Fruit fly (Drosophila melanogaster) whole organism, embryonic: Measurements from ENCODE around the gene Klp68D.

Experiments used
- Aef1 ChIP-seq: fragments of 200-800 bp; sonication (Bioruptor generic); IDR thresholded peaks from 3 replicates; pipeline ENCODE4 v1.3.6; 2022; ENCODE audit warnings: missing biosample characterization, missing genetic modification characterization
- Blimp-1 ChIP-seq: fragments of 200-800 bp; sonication (Bioruptor generic); optimal IDR thresholded peaks from 3 replicates; lab custom pipeline; 2018; ENCODE audit warnings: missing biosample characterization, missing genetic modification characterization, mild to moderate bottlenecking, moderate library complexity, missing genetic modification reagents
- C15 ChIP-seq: fragments of 200-800 bp; sonication (Bioruptor generic); IDR thresholded peaks from 3 replicates; pipeline ENCODE4 v1.3.6; 2022; ENCODE audit warnings: missing biosample characterization, missing genetic modification characterization
- CG10209 ChIP-seq: fragments of 200-800 bp; sonication (Bioruptor generic); optimal IDR thresholded peaks from 3 replicates; lab custom pipeline; 2017; ENCODE audit warnings: missing biosample characterization, mild to moderate bottlenecking, missing genetic modification characterization, missing genetic modification reagents
- CG10959 ChIP-seq: fragments of 200-800 bp; sonication (Bioruptor generic); IDR thresholded peaks from 2 replicates; pipeline ENCODE4 v1.3.6; 2022; ENCODE audit warnings: missing biosample characterization, missing genetic modification characterization
- CG10979 ChIP-seq: fragments of 200-800 bp; sonication (Bioruptor generic); optimal IDR thresholded peaks from 2 replicates; lab custom pipeline; 2018; ENCODE audit warnings: missing biosample characterization, mild to moderate bottlenecking, missing genetic modification characterization, moderate library complexity
- CG11398 ChIP-seq: fragments of 200-800 bp; sonication (Bioruptor generic); optimal IDR thresholded peaks from 2 replicates; lab custom pipeline; 2016; ENCODE audit warnings: missing biosample characterization, missing genetic modification characterization
- CG11696 ChIP-seq: fragments of 200-800 bp; sonication (Bioruptor generic); IDR thresholded peaks from 2 replicates; pipeline ENCODE4 v1.3.6; 2022; ENCODE audit warnings: missing biosample characterization, missing genetic modification characterization
- CG12769 ChIP-seq: fragments of 200-800 bp; sonication (Bioruptor generic); optimal IDR thresholded peaks from 2 replicates; lab custom pipeline; 2019; ENCODE audit warnings: missing biosample characterization, mild to moderate bottlenecking, missing genetic modification characterization, moderate library complexity
- CG13624 ChIP-seq: fragments of 200-800 bp; sonication (Bioruptor generic); optimal IDR thresholded peaks from 2 replicates; lab custom pipeline; 2016; ENCODE audit warnings: missing biosample characterization, missing genetic modification characterization
- CG16779 ChIP-seq: fragments of 200-800 bp; sonication (Bioruptor generic); IDR thresholded peaks from 2 replicates; pipeline ENCODE4 v1.3.6; 2022; ENCODE audit warnings: missing biosample characterization, missing genetic modification characterization
- CG17385 ChIP-seq: fragments of 200-800 bp; sonication (Bioruptor generic); optimal IDR thresholded peaks from 3 replicates; lab custom pipeline; 2018; ENCODE audit warnings: missing biosample characterization, mild to moderate bottlenecking, missing genetic modification characterization
- CG17829 ChIP-seq: fragments of 200-800 bp; optimal IDR thresholded peaks from 2 replicates; lab custom pipeline; 2019; ENCODE audit warnings: missing biosample characterization, mild to moderate bottlenecking, missing genetic modification characterization, moderate library complexity
- CG2202 ChIP-seq: fragments of 200-800 bp; sonication (Bioruptor generic); optimal IDR thresholded peaks from 2 replicates; lab custom pipeline; 2018; ENCODE audit warnings: missing biosample characterization, mild to moderate bottlenecking, missing genetic modification characterization
- CG2712 ChIP-seq: fragments of 200-800 bp; optimal IDR thresholded peaks from 3 replicates; lab custom pipeline; 2019; ENCODE audit warnings: missing biosample characterization, mild to moderate bottlenecking, missing genetic modification characterization, moderate library complexity
- CG32532 ChIP-seq: fragments of 200-800 bp; sonication (Bioruptor generic); IDR thresholded peaks from 2 replicates; pipeline ENCODE4 v1.3.6; 2022; ENCODE audit warnings: missing biosample characterization, missing genetic modification characterization
- CG33557 ChIP-seq: fragments of 200-800 bp; sonication (Bioruptor generic); optimal IDR thresholded peaks from 2 replicates; lab custom pipeline; 2019; ENCODE audit warnings: missing biosample characterization, mild to moderate bottlenecking, missing genetic modification characterization, moderate library complexity
- CG4730 ChIP-seq: fragments of 200-800 bp; sonication (Bioruptor generic); IDR thresholded peaks from 2 replicates; pipeline ENCODE4 v1.3.6; 2022; ENCODE audit warnings: missing biosample characterization, missing genetic modification characterization
- CG5953 ChIP-seq: fragments of 200-800 bp; sonication (Bioruptor generic); IDR thresholded peaks from 2 replicates; pipeline ENCODE4 v1.3.6; 2022; ENCODE audit warnings: missing biosample characterization, missing genetic modification characterization
- CG7745 ChIP-seq: fragments of 200-800 bp; sonication (Bioruptor generic); optimal IDR thresholded peaks from 2 replicates; lab custom pipeline; 2018; ENCODE audit warnings: missing biosample characterization, mild to moderate bottlenecking, missing genetic modification characterization, moderate library complexity
- CG8478 ChIP-seq: fragments of >200 bp; optimal IDR thresholded peaks from 2 replicates; lab custom pipeline; 2018
- CG9609 ChIP-seq: fragments of 200-800 bp; sonication (Bioruptor generic); optimal IDR thresholded peaks from 3 replicates; lab custom pipeline; 2016; ENCODE audit warnings: missing biosample characterization, missing genetic modification characterization
- CG9797 ChIP-seq: fragments of 200-800 bp; sonication (Bioruptor generic); optimal IDR thresholded peaks from 3 replicates; lab custom pipeline; 2018; ENCODE audit warnings: missing biosample characterization, mild to moderate bottlenecking, missing genetic modification characterization
- D ChIP-seq, 2 experiments: fragments of 200-800 bp in 1 of 2; fragments of >200 bp in 1 of 2; sonication (Bioruptor generic) in 1 of 2; optimal IDR thresholded peaks; 2 replicates in 1 of 2; 3 replicates in 1 of 2; lab custom pipeline; 2017; ENCODE audit warnings: mild to moderate bottlenecking in 1 of 2, missing biosample characterization in 1 of 2, missing genetic modification characterization in 1 of 2, missing genetic modification reagents in 1 of 2
- D19A ChIP-seq: fragments of 200-800 bp; optimal IDR thresholded peaks from 3 replicates; lab custom pipeline; 2019; ENCODE audit warnings: missing biosample characterization, mild to moderate bottlenecking, missing genetic modification characterization, moderate library complexity
- Deaf1 ChIP-seq: fragments of 200-800 bp; optimal IDR thresholded peaks from 3 replicates; lab custom pipeline; 2019; ENCODE audit warnings: missing biosample characterization, mild to moderate bottlenecking, missing genetic modification characterization, moderate library complexity
- Dll ChIP-seq: fragments of 200-800 bp; sonication (Bioruptor generic); IDR thresholded peaks from 4 replicates; pipeline ENCODE4 v1.3.6; 2022; ENCODE audit warnings: missing biosample characterization, missing genetic modification characterization; ENCODE audit not compliant: partially characterized antibody
- HmgZ ChIP-seq: fragments of 200-800 bp; sonication (Bioruptor generic); optimal IDR thresholded peaks from 2 replicates; lab custom pipeline; 2018; ENCODE audit warnings: missing biosample characterization, mild to moderate bottlenecking, missing genetic modification characterization
- MESR4 ChIP-seq: fragments of 200-800 bp; sonication (Bioruptor generic); optimal IDR thresholded peaks from 2 replicates; lab custom pipeline; 2018; ENCODE audit warnings: missing biosample characterization, mild to moderate bottlenecking, missing genetic modification characterization, moderate library complexity
- MTF-1 ChIP-seq: fragments of 200-800 bp; sonication (Bioruptor generic); optimal IDR thresholded peaks from 2 replicates; lab custom pipeline; 2018; ENCODE audit warnings: missing biosample characterization, mild to moderate bottlenecking, missing genetic modification characterization, borderline replicate concordance
- Mad ChIP-seq: fragments of 200-800 bp; sonication (Bioruptor generic); optimal IDR thresholded peaks from 2 replicates; lab custom pipeline; 2016; ENCODE audit warnings: missing biosample characterization, missing genetic modification characterization
- NC2α ChIP-seq: fragments of 200-800 bp; sonication (Bioruptor generic); optimal IDR thresholded peaks from 2 replicates; lab custom pipeline; 2016; ENCODE audit warnings: missing biosample characterization, missing genetic modification characterization
- NK7.1 ChIP-seq: fragments of 200-800 bp; sonication (Bioruptor generic); optimal IDR thresholded peaks from 3 replicates; lab custom pipeline; 2016; ENCODE audit warnings: missing biosample characterization, missing genetic modification characterization
- PHDP ChIP-seq: fragments of 200-800 bp; sonication (Bioruptor generic); optimal IDR thresholded peaks from 3 replicates; lab custom pipeline; 2018; ENCODE audit warnings: missing biosample characterization, mild to moderate bottlenecking, missing genetic modification characterization, moderate library complexity
- Sry-δ ChIP-seq: fragments of 200-800 bp; sonication (Bioruptor generic); optimal IDR thresholded peaks from 2 replicates; lab custom pipeline; 2016; ENCODE audit warnings: missing biosample characterization, missing genetic modification characterization
- bab2 ChIP-seq: fragments of 200-800 bp; sonication (Bioruptor generic); optimal IDR thresholded peaks from 2 replicates; lab custom pipeline; 2016; ENCODE audit warnings: missing biosample characterization, missing genetic modification characterization
- btn ChIP-seq: fragments of 200-800 bp; sonication (Bioruptor generic); optimal IDR thresholded peaks from 2 replicates; lab custom pipeline; 2016; ENCODE audit warnings: missing biosample characterization, missing genetic modification characterization
- dan ChIP-seq: fragments of 200-800 bp; sonication (Bioruptor generic); IDR thresholded peaks from 2 replicates; pipeline ENCODE4 v1.3.6; 2022; ENCODE audit warnings: missing biosample characterization, missing genetic modification characterization
- dmrt99B ChIP-seq: fragments of 200-800 bp; sonication (Bioruptor generic); optimal IDR thresholded peaks from 2 replicates; lab custom pipeline; 2018; ENCODE audit warnings: missing biosample characterization, mild to moderate bottlenecking, missing genetic modification characterization, moderate library complexity
- fd96Cb ChIP-seq: fragments of 200-800 bp; sonication (Bioruptor generic); optimal IDR thresholded peaks from 2 replicates; lab custom pipeline; 2018; ENCODE audit warnings: missing biosample characterization, mild to moderate bottlenecking, missing genetic modification characterization, moderate library complexity
- fu2 ChIP-seq: fragments of 200-800 bp; sonication (Bioruptor generic); optimal IDR thresholded peaks from 2 replicates; lab custom pipeline; 2016; ENCODE audit warnings: missing biosample characterization, missing genetic modification characterization
- gce ChIP-seq: fragments of 200-800 bp; sonication (Bioruptor generic); IDR thresholded peaks from 3 replicates; pipeline ENCODE4 v1.3.6; 2022; ENCODE audit warnings: missing biosample characterization, missing genetic modification characterization
- gcm ChIP-seq: fragments of 200-800 bp; sonication (Bioruptor generic); optimal IDR thresholded peaks from 2 replicates; lab custom pipeline; 2019; ENCODE audit warnings: missing biosample characterization, mild to moderate bottlenecking, missing genetic modification characterization, moderate library complexity
- jumu ChIP-seq: fragments of 200-800 bp; sonication (Bioruptor generic); optimal IDR thresholded peaks from 3 replicates; lab custom pipeline; 2016; ENCODE audit warnings: missing biosample characterization, missing genetic modification characterization
- kni ChIP-seq: fragments of 200-800 bp; sonication (Bioruptor generic); optimal IDR thresholded peaks from 3 replicates; lab custom pipeline; 2017; ENCODE audit warnings: mild to moderate bottlenecking, missing biosample characterization, missing genetic modification reagents, missing genetic modification characterization
- mam ChIP-seq: fragments of 200-800 bp; sonication (Bioruptor generic); optimal IDR thresholded peaks from 3 replicates; lab custom pipeline; 2016; ENCODE audit warnings: missing biosample characterization, missing genetic modification characterization
- pros ChIP-seq: fragments of 200-800 bp; sonication (Bioruptor generic); optimal IDR thresholded peaks from 3 replicates; lab custom pipeline; 2019; ENCODE audit warnings: missing biosample characterization, mild to moderate bottlenecking, missing genetic modification characterization, moderate library complexity
- schlank ChIP-seq: fragments of 200-800 bp; sonication (Bioruptor generic); optimal IDR thresholded peaks from 2 replicates; lab custom pipeline; 2018; ENCODE audit warnings: missing biosample characterization, mild to moderate bottlenecking, missing genetic modification characterization
- sima ChIP-seq: fragments of 200-800 bp; sonication (Bioruptor generic); optimal IDR thresholded peaks from 2 replicates; lab custom pipeline; 2016; ENCODE audit warnings: missing biosample characterization, missing genetic modification characterization
- slou ChIP-seq: fragments of 200-800 bp; sonication (Bioruptor generic); optimal IDR thresholded peaks from 3 replicates; lab custom pipeline; 2016; ENCODE audit warnings: missing biosample characterization, missing genetic modification characterization
- tio ChIP-seq: fragments of 200-800 bp; sonication (Bioruptor generic); optimal IDR thresholded peaks from 2 replicates; lab custom pipeline; 2017; ENCODE audit warnings: missing biosample characterization, missing genetic modification characterization, inconsistent platforms

The Klp68D gene

dm6 chr3L:11833296-11833717 lies 37.9 kb downstream of the Klp68D start, which contains the start of gene CycA (continued):
- TF ChIP-seq CG12769 (tag; lab: Kevin White, UChicago) (no peak), NC2α (GFP tag; lab: Kevin White, UChicago) (no peak), mam (GFP tag; lab: Kevin White, UChicago) (no peak), CG33557 (GFP tag; lab: Kevin White, UChicago) (no peak), CG2712 (peak; percentile 41), gcm (GFP tag; lab: Kevin White, UChicago) (peak; percentile 28), CG13624 (GFP tag; lab: Kevin White, UChicago) (peak; percentile 31), fd96Cb (tag; lab: Kevin White, UChicago) (no peak), PHDP (peak; percentile 9), CG17829 (tag; lab: Kevin White, UChicago) (peak; percentile 47), CG7745 (tag; lab: Kevin White, UChicago) (no peak), Sry-δ (GFP tag; lab: Kevin White, UChicago) (peak; percentile 98), kni (no peak), HmgZ (tag; lab: Kevin White, UChicago) (peak; percentile 40), jumu (GFP tag; lab: Kevin White, UChicago) (no peak), CG16779 (GFP tag; lab: Robert Waterston, UW) (no peak), schlank (no peak), CG8478 (lab: Kevin White, UChicago) (no peak), CG11398 (no peak), MESR4 (GFP tag; lab: Kevin White, UChicago) (peak; percentile 64), Mad (GFP tag; lab: Kevin White, UChicago) (peak; percentile 1), Aef1 (no peak), sima (GFP tag; lab: Kevin White, UChicago) (no peak), CG9609 (GFP tag; lab: Kevin White, UChicago) (no peak), CG17385 (GFP tag; lab: Kevin White, UChicago) (no peak), pros (GFP tag; lab: Kevin White, UChicago) (no peak), CG11696 (GFP tag; lab: Robert Waterston, UW) (no peak), C15 (no peak), gce (GFP tag; lab: Robert Waterston, UW) (no peak), CG10209 (GFP tag; lab: Kevin White, UChicago) (no peak), tio (GFP tag; lab: Kevin White, UChicago) (no peak), slou (no peak), CG9797 (GFP tag; lab: Kevin White, UChicago) (peak; percentile 94), CG32532 (GFP tag; lab: Robert Waterston, UW) (no peak), CG10959 (GFP tag; lab: Robert Waterston, UW) (no peak), CG2202 (tag; lab: Kevin White, UChicago) (no peak), CG10979 (tag; lab: Kevin White, UChicago) (no peak), NK7.1 (GFP tag; lab: Kevin White, UChicago) (no peak), Dll (GFP tag; lab: Robert Waterston, UW) (peak; percentile 86), MTF-1 (GFP tag; lab: Kevin White, UChicago) (no peak), fu2 (GFP tag; lab: Kevin White, UChicago) (no peak), Blimp-1 (GFP tag; lab: Kevin White, UChicago) (no peak), bab2 (no peak), CG5953 (GFP tag; lab: Robert Waterston, UW) (no peak), D (optimal IDR thresholded peaks at IDR 0.05; lab: Kevin White, UChicago) (no peak), D (GFP tag; optimal IDR thresholded peaks at IDR 0.05; lab: Kevin White, UChicago) (no peak), dmrt99B (no peak), Deaf1 (tag; lab: Kevin White, UChicago) (peak; percentile 23), CG4730 (GFP tag; lab: Robert Waterston, UW) (no peak), dan (GFP tag; lab: Robert Waterston, UW) (no peak), D19A (peak; percentile 26), btn (no peak)
